Worm (Caenorhabditis elegans): ENCODE data around the gene B0252.5.

B0252.5 gene

DNA sequence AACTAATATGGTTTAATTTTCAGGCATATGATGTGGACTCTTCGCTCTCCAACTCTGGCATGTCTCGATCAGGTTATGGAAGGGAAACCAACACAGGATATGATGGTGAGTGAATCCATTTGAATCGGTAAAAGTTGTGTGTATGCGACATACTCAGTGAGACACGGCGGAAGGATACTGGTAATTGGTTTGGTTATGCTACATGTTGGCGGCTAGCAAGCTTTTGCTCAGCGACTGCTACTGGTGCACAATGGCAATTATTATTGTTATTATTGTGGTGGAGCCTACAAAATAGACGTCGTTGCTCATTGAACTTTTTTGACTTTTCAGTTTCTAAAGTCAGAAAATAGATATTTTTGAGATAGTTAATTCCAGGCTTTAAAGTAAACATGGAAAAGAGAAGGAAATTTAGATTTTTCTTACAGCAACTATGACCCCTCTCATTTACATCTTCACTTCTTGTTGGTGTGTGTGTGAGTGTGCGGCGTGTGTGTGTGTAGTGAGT lies 22.1 kb upstream of the B0252.5 start:
- no peak for TF ChIP-seq F13H6.1 (tag; optimal IDR thresholded peaks at IDR 0.05)
- no peak for TF ChIP-seq ceh-24 (tag; optimal IDR thresholded peaks at IDR 0.05)
- TF ChIP-seq nfya-1 (tag; optimal IDR thresholded peaks at IDR 0.05) = peak; percentile 1
- no peak for TF ChIP-seq pat-9 (tag; optimal IDR thresholded peaks at IDR 0.05)
- TF ChIP-seq ceh-2 (tag; optimal IDR thresholded peaks at IDR 0.05) = no peak
- TF ChIP-seq dve-1 (tag; optimal IDR thresholded peaks at IDR 0.05) = no peak
- TF ChIP-seq unc-42 (tag; optimal IDR thresholded peaks at IDR 0.05) = peak; percentile 67

DNA sequence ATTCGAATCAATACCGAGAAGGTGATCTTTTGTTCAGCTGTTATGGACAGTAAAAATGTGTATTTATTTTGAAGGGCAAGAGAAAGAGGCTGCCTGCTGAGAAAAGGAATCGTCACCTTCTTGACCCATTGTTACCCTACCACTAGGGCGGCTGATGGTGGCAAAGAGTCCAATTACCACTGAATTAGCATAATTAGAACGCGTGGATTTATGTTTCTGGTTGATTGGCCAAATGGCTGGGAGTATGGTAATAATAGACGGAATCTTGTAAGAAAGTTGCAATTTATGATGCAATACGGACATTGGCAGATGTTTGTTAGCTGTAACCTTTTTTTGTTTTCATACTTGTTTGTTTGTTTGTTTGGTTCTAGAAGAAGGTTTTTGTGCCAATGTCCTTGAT lies 21.2 kb upstream of the B0252.5 start:
- TF ChIP-seq pha-4 (tag; optimal IDR thresholded peaks at IDR 0.05) = no peak
- TF ChIP-seq hlh-30 (tag; optimal IDR thresholded peaks at IDR 0.05; ENCODE audit: insufficient read depth) = no peak
- TF ChIP-seq ceh-34 (tag; optimal IDR thresholded peaks at IDR 0.05) = peak; percentile 14
- peak; percentile 9 for TF ChIP-seq unc-42 (tag; optimal IDR thresholded peaks at IDR 0.05)
- no peak for TF ChIP-seq nhr-11 (tag; optimal IDR thresholded peaks at IDR 0.05)
- TF ChIP-seq sox-2 (GFP tag; IDR thresholded peaks at IDR 0.05) = peak; percentile 63; the same call in 1 of the 2 replicates
- peak; percentile 71 for TF ChIP-seq ceh-31 (tag; optimal IDR thresholded peaks at IDR 0.05)
- TF ChIP-seq hlh-8 (tag; optimal IDR thresholded peaks at IDR 0.05) = no peak
- TF ChIP-seq ref-2 (tag; optimal IDR thresholded peaks at IDR 0.05) = peak; percentile 41

DNA sequence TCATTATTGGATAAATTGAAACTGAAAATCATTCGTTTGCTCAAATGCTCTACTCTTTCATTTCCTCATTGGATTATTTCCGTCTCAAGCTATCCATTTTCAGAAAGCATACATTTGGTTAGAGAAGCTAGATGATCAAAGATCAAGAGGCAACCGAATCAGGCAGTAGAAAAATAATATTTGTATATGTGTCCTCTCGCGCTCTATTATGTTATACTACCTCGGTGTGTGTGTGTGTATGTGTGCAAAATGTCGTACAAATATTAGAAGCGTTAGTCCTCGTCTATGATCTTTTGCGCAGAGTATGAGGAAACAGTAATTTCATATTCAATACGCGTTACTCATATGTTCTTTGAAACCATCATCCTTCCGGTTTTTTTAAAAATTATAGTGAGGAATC lies 18.4 kb upstream of the B0252.5 start:
- TF ChIP-seq ceh-19 (GFP tag; optimal IDR thresholded peaks at IDR 0.05) = no peak
- peak; percentile 41 for TF ChIP-seq tbx-2 (tag; optimal IDR thresholded peaks at IDR 0.05)

DNA sequence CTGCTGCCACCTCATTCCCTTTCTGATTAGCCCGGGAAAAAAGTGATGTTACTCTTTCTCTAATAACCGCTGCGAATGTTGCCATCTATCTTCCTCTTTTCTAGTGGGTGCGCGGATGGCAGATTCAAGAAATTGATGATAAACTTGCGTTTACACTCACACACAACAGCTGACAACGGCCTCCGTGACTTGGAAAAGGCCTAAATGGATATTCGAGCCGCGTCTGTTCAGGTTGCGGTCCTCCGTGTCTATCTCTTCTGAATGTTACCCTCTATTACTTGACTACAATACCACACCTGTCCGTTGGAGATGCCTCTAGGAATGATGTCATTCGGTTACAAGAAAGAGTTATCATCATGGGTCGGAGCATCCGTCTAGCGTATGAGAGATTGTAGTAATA lies 17.9 kb upstream of the B0252.5 start:
- TF ChIP-seq ceh-30 (tag; optimal IDR thresholded peaks at IDR 0.05) (no peak), pqm-1 (tag; optimal IDR thresholded peaks at IDR 0.05) (no peak), F13H6.1 (tag; optimal IDR thresholded peaks at IDR 0.05) (no peak), elt-2 (tag; optimal IDR thresholded peaks at IDR 0.05) (no peak), K02D7.2 (tag; optimal IDR thresholded peaks at IDR 0.05) (no peak), unc-55 (GFP tag; optimal IDR thresholded peaks at IDR 0.05) (no peak), sox-2 (GFP tag; IDR thresholded peaks at IDR 0.05) (no peak), K09A11.1 (tag; optimal IDR thresholded peaks at IDR 0.05; ENCODE audit: insufficient read depth) (no peak), unc-86 (tag; optimal IDR thresholded peaks at IDR 0.05) (no peak), ama-1 (optimal IDR thresholded peaks at IDR 0.05) (no peak), pax-1 (tag; optimal IDR thresholded peaks at IDR 0.05) (no peak), pat-9 (tag; optimal IDR thresholded peaks at IDR 0.05) (no peak), ceh-19 (GFP tag; optimal IDR thresholded peaks at IDR 0.05) (no peak), hlh-6 (tag; optimal IDR thresholded peaks at IDR 0.05) (no peak), fkh-6 (tag; optimal IDR thresholded peaks at IDR 0.05) (no peak)

DNA sequence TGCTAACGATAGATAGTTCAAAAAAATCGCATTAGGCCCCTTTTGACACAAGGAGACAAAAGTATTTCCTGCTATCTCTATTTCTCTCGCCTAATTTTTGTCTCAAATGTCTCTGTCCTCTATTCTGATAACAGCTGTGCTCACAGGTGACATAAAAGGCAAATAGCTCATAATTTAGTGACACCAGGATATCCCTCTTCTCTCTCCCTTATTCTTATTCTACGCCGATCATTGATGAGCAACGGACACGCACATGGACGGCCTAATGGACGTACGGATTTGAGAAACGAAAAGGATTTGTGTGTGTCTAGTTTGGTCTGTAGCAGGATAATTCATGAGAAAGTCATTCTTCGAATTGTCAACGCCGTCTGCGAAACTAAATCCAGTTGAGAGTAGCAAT lies 17.3 kb upstream of the B0252.5 start:
- no peak for TF ChIP-seq syd-9 (tag; optimal IDR thresholded peaks at IDR 0.05)
- TF ChIP-seq unc-55 (GFP tag; optimal IDR thresholded peaks at IDR 0.05) = peak; percentile 26

DNA sequence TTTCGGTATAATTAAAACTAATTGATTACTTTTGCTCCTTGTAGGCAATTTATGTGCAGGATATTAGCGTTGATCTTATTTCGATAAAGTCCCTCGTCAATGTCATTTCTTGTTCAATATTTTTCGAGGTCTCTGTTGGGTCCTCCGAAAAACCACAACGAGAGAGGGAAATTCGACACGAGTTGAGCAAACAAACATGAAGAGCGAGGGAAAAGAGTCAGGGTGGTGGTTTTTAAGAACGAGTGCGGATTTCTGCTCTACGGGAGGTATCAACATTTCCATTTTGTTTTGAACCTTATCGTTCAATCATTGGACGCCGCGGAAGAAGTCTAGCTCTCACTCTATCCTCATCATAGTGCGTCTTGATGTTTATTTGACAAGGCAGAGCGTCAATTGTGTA lies 16.1 kb upstream of the B0252.5 start:
- TF ChIP-seq lin-11 (tag; optimal IDR thresholded peaks at IDR 0.05) (no peak), sox-4 (tag; optimal IDR thresholded peaks at IDR 0.05) (no peak), mec-3 (tag; optimal IDR thresholded peaks at IDR 0.05; ENCODE audit: borderline replicate concordance) (no peak), ceh-19 (GFP tag; optimal IDR thresholded peaks at IDR 0.05) (peak; percentile 25), pax-1 (tag; optimal IDR thresholded peaks at IDR 0.05) (no peak), ceh-34 (tag; optimal IDR thresholded peaks at IDR 0.05) (peak; percentile 92), madf-2 (tag; optimal IDR thresholded peaks at IDR 0.05) (no peak), unc-42 (tag; optimal IDR thresholded peaks at IDR 0.05) (no peak)

Measured in whole organism, late embryonic.